Worm (Caenorhabditis elegans) whole organism, young adult: Measurements from ENCODE around the gene H20E11.2.
A peak's percentile ranks its signal among the peaks of the same experiment; 100 is the strongest.

Source experiments
- B0019.2 ChIP-seq: fragments of 200-800 bp; sonication (Bioruptor generic); conservative IDR thresholded peaks from 2 replicates; pipeline ENCODE4 v1.3.6; 2022; ENCODE audit warnings: missing genetic modification reagents, missing genetic modification characterization, missing compliant biosample characterization
- B0035.1 ChIP-seq: sonication (generic microtip); optimal IDR thresholded peaks from 2 replicates; lab custom pipeline; 2016; ENCODE audit warnings: missing genetic modification characterization, mild to moderate bottlenecking, missing compliant biosample characterization, missing genotype, missing genetic modification reagents
- C06A6.2 ChIP-seq: fragments of 200-800 bp; sonication (Bioruptor generic); conservative IDR thresholded peaks from 2 replicates; pipeline ENCODE4 v1.3.6; 2022; ENCODE audit warnings: missing genetic modification characterization, missing compliant biosample characterization
- F10E7.11 ChIP-seq: sonication (generic microtip); optimal IDR thresholded peaks from 2 replicates; lab custom pipeline; 2017; ENCODE audit warnings: mild to moderate bottlenecking, missing genetic modification characterization, moderate library complexity, missing compliant biosample characterization
- F37B4.10 ChIP-seq: fragments of 200-800 bp; sonication (Bioruptor generic); IDR thresholded peaks from 2 replicates; pipeline ENCODE4 v1.3.6; 2022; ENCODE audit warnings: missing genetic modification characterization, missing compliant biosample characterization
- F57C9.4 ChIP-seq: sonication (generic microtip); optimal IDR thresholded peaks from 2 replicates; lab custom pipeline; 2017; ENCODE audit warnings: mild to moderate bottlenecking, missing genetic modification characterization, missing compliant biosample characterization
- K12H6.12 ChIP-seq: fragments of 200-800 bp; sonication (Bioruptor generic); optimal IDR thresholded peaks from 2 replicates; lab custom pipeline; 2018; ENCODE audit warnings: mild to moderate bottlenecking, missing genetic modification characterization, missing compliant biosample characterization
- Y53G8AR.9 ChIP-seq: fragments of 200-800 bp; sonication (Bioruptor generic); conservative IDR thresholded peaks from 2 replicates; pipeline ENCODE4 v1.3.6; 2022; ENCODE audit warnings: missing genetic modification reagents, missing genetic modification characterization, missing compliant biosample characterization
- Y67H2A.10 ChIP-seq: fragments of 200-800 bp; sonication (Bioruptor generic); conservative IDR thresholded peaks from 2 replicates; pipeline ENCODE4 v1.3.6; 2022; ENCODE audit warnings: missing genetic modification reagents, missing genetic modification characterization, missing compliant biosample characterization
- Y95B8A.8 ChIP-seq: fragments of 200-800 bp; sonication (Bioruptor generic); IDR thresholded peaks from 2 replicates; pipeline ENCODE4 v1.3.6; 2022; ENCODE audit warnings: missing genetic modification reagents, missing genetic modification characterization, missing compliant biosample characterization
- attf-3 ChIP-seq: fragments of 200-800 bp; sonication (Bioruptor generic); conservative IDR thresholded peaks from 2 replicates; pipeline ENCODE4 v1.3.6; 2022; ENCODE audit warnings: missing genetic modification reagents, missing genetic modification characterization, missing compliant biosample characterization
- attf-5 ChIP-seq: fragments of 200-800 bp; sonication (Bioruptor generic); optimal IDR thresholded peaks from 2 replicates; lab custom pipeline; 2018; ENCODE audit warnings: mild to moderate bottlenecking, missing genetic modification characterization, missing compliant biosample characterization
- attf-6 ChIP-seq: fragments of 200-800 bp; sonication (Bioruptor generic); IDR thresholded peaks from 2 replicates; pipeline ENCODE4 v1.3.6; 2022; ENCODE audit warnings: missing genetic modification reagents, missing genetic modification characterization, missing compliant biosample characterization
- bed-2 ChIP-seq: fragments of 200-800 bp; sonication (Bioruptor generic); IDR thresholded peaks from 2 replicates; pipeline ENCODE4 v1.3.6; 2022; ENCODE audit warnings: missing genetic modification reagents, missing genetic modification characterization, missing compliant biosample characterization
- ceh-100 ChIP-seq: fragments of 200-800 bp; sonication (Bioruptor generic); IDR thresholded peaks from 2 replicates; pipeline ENCODE4 v1.3.6; 2022; ENCODE audit warnings: missing genetic modification reagents, missing genetic modification characterization, missing compliant biosample characterization
- ceh-58 ChIP-seq: fragments of 200-800 bp; sonication (Bioruptor generic); IDR thresholded peaks from 2 replicates; pipeline ENCODE4 v1.3.6; 2022; ENCODE audit warnings: missing genetic modification characterization, missing compliant biosample characterization
- ceh-91 ChIP-seq: fragments of 200-800 bp; sonication (Bioruptor generic); IDR thresholded peaks from 2 replicates; pipeline ENCODE4 v1.3.6; 2022; ENCODE audit warnings: missing genetic modification reagents, missing genetic modification characterization, missing compliant biosample characterization
- chd-7 ChIP-seq: sonication (generic microtip); optimal IDR thresholded peaks from 2 replicates; lab custom pipeline; 2016; ENCODE audit warnings: mild to moderate bottlenecking, missing genetic modification characterization, moderate library complexity, missing compliant biosample characterization
- die-1 ChIP-seq: sonication (generic microtip); optimal IDR thresholded peaks from 2 replicates; lab custom pipeline; 2016; ENCODE audit warnings: missing genotype, mild to moderate bottlenecking, missing genetic modification characterization, missing compliant biosample characterization
- egl-44 ChIP-seq: fragments of 200-800 bp; sonication (Bioruptor generic); IDR thresholded peaks from 2 replicates; pipeline ENCODE4 v1.3.6; 2022; ENCODE audit warnings: missing genetic modification reagents, missing genetic modification characterization, missing compliant biosample characterization
- ekl-4 ChIP-seq: fragments of 200-800 bp; sonication (Bioruptor generic); IDR thresholded peaks from 2 replicates; pipeline ENCODE4 v1.3.6; 2022; ENCODE audit warnings: missing genetic modification reagents, missing genetic modification characterization, missing compliant biosample characterization
- fkh-3 ChIP-seq: sonication (generic microtip); optimal IDR thresholded peaks from 2 replicates; lab custom pipeline; 2016; ENCODE audit warnings: mild to moderate bottlenecking, missing genetic modification characterization, missing compliant biosample characterization
- him-1 ChIP-seq: sonication (generic microtip); optimal IDR thresholded peaks from 2 replicates; lab custom pipeline; 2016; ENCODE audit warnings: missing genotype, missing genetic modification reagents, missing genetic modification characterization, missing compliant biosample characterization
- hlh-12 ChIP-seq: sonication (generic microtip); optimal IDR thresholded peaks from 2 replicates; lab custom pipeline; 2016; ENCODE audit warnings: missing genetic modification characterization, missing compliant biosample characterization
- lin-26 ChIP-seq: fragments of 200-800 bp; sonication (Bioruptor generic); IDR thresholded peaks from 2 replicates; pipeline ENCODE4 v1.3.6; 2022; ENCODE audit warnings: missing genetic modification reagents, missing genetic modification characterization, missing compliant biosample characterization
- lin-54 ChIP-seq: fragments of 200-800 bp; sonication (Bioruptor generic); optimal IDR thresholded peaks from 2 replicates; lab custom pipeline; 2018; ENCODE audit warnings: mild to moderate bottlenecking, missing genetic modification characterization, missing compliant biosample characterization
- lir-1 ChIP-seq: fragments of 200-800 bp; sonication (Bioruptor generic); conservative IDR thresholded peaks from 2 replicates; pipeline ENCODE4 v1.3.6; 2022; ENCODE audit warnings: missing genetic modification reagents, missing genetic modification characterization, missing compliant biosample characterization
- lsl-1 ChIP-seq: fragments of 200-800 bp; sonication (Bioruptor generic); optimal IDR thresholded peaks from 2 replicates; lab custom pipeline; 2018; ENCODE audit warnings: mild to moderate bottlenecking, missing genetic modification characterization, moderate library complexity, missing compliant biosample characterization
- madf-10 ChIP-seq: sonication (generic microtip); optimal IDR thresholded peaks from 2 replicates; lab custom pipeline; 2016; ENCODE audit warnings: mild to moderate bottlenecking, missing genetic modification characterization, missing compliant biosample characterization
- madf-6 ChIP-seq: fragments of 200-800 bp; sonication (Bioruptor generic); IDR thresholded peaks from 2 replicates; pipeline ENCODE4 v1.3.6; 2022; ENCODE audit warnings: missing genetic modification reagents, missing genetic modification characterization, missing compliant biosample characterization
- madf-8 ChIP-seq: fragments of 200-800 bp; sonication (Bioruptor generic); conservative IDR thresholded peaks from 2 replicates; pipeline ENCODE4 v1.3.6; 2022; ENCODE audit warnings: missing genetic modification reagents, missing genetic modification characterization, missing compliant biosample characterization
- mes-4 ChIP-seq: sonication (generic microtip); optimal IDR thresholded peaks from 2 replicates; lab custom pipeline; 2016; ENCODE audit warnings: missing genotype, missing genetic modification characterization, missing compliant biosample characterization
- nfya-1 ChIP-seq: sonication (generic microtip); optimal IDR thresholded peaks from 2 replicates; lab custom pipeline; 2017; ENCODE audit warnings: antibody characterized with exemption, missing compliant biosample characterization, missing genetic modification characterization, borderline replicate concordance; ENCODE audit not compliant: insufficient read depth
- nhr-120 ChIP-seq: fragments of 200-800 bp; sonication (Bioruptor generic); IDR thresholded peaks from 2 replicates; pipeline ENCODE4 v1.3.6; 2022; ENCODE audit warnings: missing genetic modification characterization, missing compliant biosample characterization
- nhr-27 ChIP-seq: fragments of 200-800 bp; sonication (Bioruptor generic); optimal IDR thresholded peaks from 2 replicates; lab custom pipeline; 2018; ENCODE audit warnings: mild to moderate bottlenecking, missing genetic modification characterization, moderate library complexity, missing compliant biosample characterization
- pbrm-1 ChIP-seq: fragments of 200-800 bp; sonication (Bioruptor generic); IDR thresholded peaks from 2 replicates; pipeline ENCODE4 v1.3.6; 2022; ENCODE audit warnings: missing genetic modification reagents, missing genetic modification characterization, missing compliant biosample characterization
- pha-4 ChIP-seq: fragments of 150-350 bp; sonication (generic microtip); optimal IDR thresholded peaks from 2 replicates; lab custom pipeline; 2014; ENCODE audit warnings: missing biosample characterization, missing genetic modification reagents, missing genetic modification characterization
- rec-8 ChIP-seq, 2 experiments: sonication (generic microtip); optimal IDR thresholded peaks; 2 replicates each; lab custom pipeline; 2016; ENCODE audit warnings: mild to moderate bottlenecking in 2 of 2, missing genetic modification characterization in 2 of 2, missing genetic modification reagents in 2 of 2, missing genotype in 2 of 2, missing biosample characterization in 1 of 2, missing compliant biosample characterization in 1 of 2, moderate library complexity in 1 of 2
- repo-1 ChIP-seq: sonication (generic microtip); optimal IDR thresholded peaks from 2 replicates; lab custom pipeline; 2017; ENCODE audit warnings: mild to moderate bottlenecking, missing genetic modification characterization, missing compliant biosample characterization
- sea-2 ChIP-seq: fragments of 200-800 bp; sonication (Bioruptor generic); IDR thresholded peaks from 2 replicates; pipeline ENCODE4 v1.3.6; 2022; ENCODE audit warnings: missing genetic modification characterization, missing compliant biosample characterization
- snpc-1.1 ChIP-seq: sonication (generic microtip); optimal IDR thresholded peaks from 2 replicates; lab custom pipeline; 2017; ENCODE audit warnings: missing genetic modification characterization, mild to moderate bottlenecking, missing compliant biosample characterization, antibody characterized with exemption, moderate library complexity, missing genotype, missing genetic modification reagents; ENCODE audit not compliant: insufficient read depth
- snpc-3.4 ChIP-seq: sonication (generic microtip); optimal IDR thresholded peaks from 2 replicates; lab custom pipeline; 2017; ENCODE audit warnings: missing genetic modification characterization, mild to moderate bottlenecking, missing compliant biosample characterization, antibody characterized with exemption, moderate library complexity, missing genotype, missing genetic modification reagents
- sptf-2 ChIP-seq: fragments of 200-800 bp; sonication (Bioruptor generic); optimal IDR thresholded peaks from 2 replicates; lab custom pipeline; 2018; ENCODE audit warnings: mild to moderate bottlenecking, missing genetic modification characterization, missing compliant biosample characterization
- tbp1 ChIP-seq: fragments of 200-800 bp; sonication (Bioruptor generic); optimal IDR thresholded peaks from 2 replicates; lab custom pipeline; 2018; ENCODE audit warnings: mild to moderate bottlenecking, missing genetic modification characterization, missing compliant biosample characterization
- tbx-9 ChIP-seq: sonication (generic microtip); optimal IDR thresholded peaks from 2 replicates; lab custom pipeline; 2016; ENCODE audit warnings: borderline replicate concordance, missing genetic modification characterization, inconsistent platforms, missing compliant biosample characterization
- tlf-1 ChIP-seq: fragments of 200-800 bp; sonication (Bioruptor generic); optimal IDR thresholded peaks from 2 replicates; lab custom pipeline; 2018; ENCODE audit warnings: mild to moderate bottlenecking, missing genetic modification characterization, missing compliant biosample characterization
- xnd-1 ChIP-seq: sonication (generic microtip); optimal IDR thresholded peaks from 2 replicates; lab custom pipeline; 2016; ENCODE audit warnings: missing genotype, missing genetic modification reagents, missing genetic modification characterization, missing compliant biosample characterization
- zim-3 ChIP-seq: sonication (generic microtip); optimal IDR thresholded peaks from 2 replicates; lab custom pipeline; 2017; ENCODE audit warnings: mild to moderate bottlenecking, missing genetic modification characterization, moderate library complexity, missing compliant biosample characterization
- ztf-6 ChIP-seq: fragments of 200-800 bp; sonication (Bioruptor generic); IDR thresholded peaks from 2 replicates; pipeline ENCODE4 v1.3.6; 2022; ENCODE audit warnings: missing genetic modification reagents, missing genetic modification characterization, missing compliant biosample characterization

H20E11.2 gene

ce11 chrIV:6842470-6843008 is 15.0 kb downstream of the H20E11.2 start, which contains the start of gene lip-1 (continued):
- TF ChIP-seq pbrm-1 (GFP tag; lab: Robert Waterston, UW) (no peak), lsl-1 (GFP tag; lab: Kevin White, UChicago) (peak; percentile 90), ceh-58 (GFP tag; lab: Robert Waterston, UW) (no peak), madf-8 (GFP tag; lab: Robert Waterston, UW) (peak; percentile 94), rec-8 (tag; optimal IDR thresholded peaks at IDR 0.05; lab: Kevin White, UChicago) (no peak), sptf-2 (GFP tag; lab: Kevin White, UChicago) (no peak), nhr-27 (tag; lab: Kevin White, UChicago) (no peak), hlh-12 (no peak), egl-44 (GFP tag; lab: Robert Waterston, UW) (no peak), lin-26 (GFP tag; lab: Robert Waterston, UW) (no peak), F57C9.4 (tag; lab: Kevin White, UChicago) (no peak), zim-3 (tag; lab: Kevin White, UChicago) (no peak), lir-1 (GFP tag; lab: Robert Waterston, UW) (no peak), attf-3 (GFP tag; lab: Robert Waterston, UW) (no peak), bed-2 (no peak), tbx-9 (tag; lab: Kevin White, UChicago) (no peak), madf-6 (GFP tag; lab: Robert Waterston, UW) (peak; percentile 95), tlf-1 (no peak), F10E7.11 (tag; lab: Kevin White, UChicago) (no peak), ztf-6 (GFP tag; lab: Robert Waterston, UW) (no peak), chd-7 (tag; lab: Kevin White, UChicago) (no peak), F37B4.10 (GFP tag; lab: Robert Waterston, UW) (no peak), die-1 (tag; lab: Kevin White, UChicago) (no peak), ceh-100 (no peak), sea-2 (no peak), ekl-4 (no peak), attf-6 (GFP tag; lab: Robert Waterston, UW) (no peak), lin-54 (peak; percentile 50), snpc-3.4 (peak; percentile 22), Y53G8AR.9 (peak; percentile 32; the same call in 1 of the 2 replicates), attf-5 (GFP tag; lab: Kevin White, UChicago) (no peak), madf-10 (tag; lab: Kevin White, UChicago) (no peak), pha-4 (tag; lab: Kevin White, UChicago) (no peak), nfya-1 (tag; lab: Kevin White, UChicago) (no peak), repo-1 (tag; lab: Kevin White, UChicago) (no peak), C06A6.2 (GFP tag; lab: Robert Waterston, UW) (no peak), tbp1 (GFP tag; lab: Kevin White, UChicago) (peak; percentile 38), Y67H2A.10 (GFP tag; lab: Robert Waterston, UW) (no peak), B0019.2 (GFP tag; lab: Robert Waterston, UW) (peak; percentile 28; the same call in 1 of the 2 replicates), mes-4 (tag; lab: Kevin White, UChicago) (no peak), Y95B8A.8 (GFP tag; lab: Robert Waterston, UW) (peak; percentile 82), ceh-91 (GFP tag; lab: Robert Waterston, UW) (peak; percentile 72), B0035.1 (tag; lab: Kevin White, UChicago) (no peak), nhr-120 (no peak), xnd-1 (peak; percentile 69), K12H6.12 (tag; lab: Kevin White, UChicago) (no peak), him-1 (peak; percentile 30), fkh-3 (no peak), snpc-1.1 (tag; lab: Kevin White, UChicago) (no peak)
